Worm (Caenorhabditis elegans): ENCODE data around the gene nhr-184.

DNA sequence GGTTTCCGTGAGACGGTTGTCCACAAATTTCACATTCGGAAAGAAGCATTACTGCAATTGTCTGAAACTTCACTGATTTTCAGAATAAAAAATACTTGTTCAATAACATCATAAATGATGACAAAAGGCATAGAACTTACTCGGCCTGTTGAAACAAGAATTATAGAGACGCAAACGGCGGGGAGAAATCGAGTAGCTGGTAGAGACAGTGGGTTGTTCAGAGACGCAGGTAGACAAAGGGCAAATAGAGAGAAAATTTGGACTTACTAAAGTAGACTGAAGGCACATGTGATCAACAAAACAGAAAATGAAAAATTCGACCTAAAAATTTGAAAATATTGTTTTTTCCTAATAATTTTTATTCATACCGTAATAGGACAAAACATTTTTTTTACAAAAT is 45.5 kb upstream of the nhr-184 start, which contains the start of gene nhr-182:
- TF ChIP-seq R02D3.7 (tag; optimal IDR thresholded peaks at IDR 0.05) (no peak), mdl-1 (tag; optimal IDR thresholded peaks at IDR 0.05) (no peak), ceh-16 (tag; optimal IDR thresholded peaks at IDR 0.05) (no peak), egl-27 (tag; optimal IDR thresholded peaks at IDR 0.05) (no peak), snpc-4 (tag; optimal IDR thresholded peaks at IDR 0.05) (no peak), nhr-76 (tag; optimal IDR thresholded peaks at IDR 0.05) (no peak), nhr-23 (tag; optimal IDR thresholded peaks at IDR 0.05) (peak; percentile 3)
